Fruit fly (Drosophila melanogaster) whole organism, prepupa: ENCODE measurements around the gene CG7252.

Experiments
- CG16779 ChIP-seq: fragments of 200-800 bp; sonication (Bioruptor generic); optimal IDR thresholded peaks from 3 replicates; lab custom pipeline; 2017; ENCODE audit warnings: missing biosample characterization, mild to moderate bottlenecking, missing genetic modification characterization
- CG3032 ChIP-seq: fragments of 200-800 bp; optimal IDR thresholded peaks from 2 replicates; lab custom pipeline; 2019; ENCODE audit warnings: missing biosample characterization, mild to moderate bottlenecking, missing genetic modification characterization, moderate library complexity
- CG6276 ChIP-seq: fragments of 200-800 bp; sonication (Bioruptor generic); optimal IDR thresholded peaks from 2 replicates; lab custom pipeline; 2017; ENCODE audit warnings: missing biosample characterization, mild to moderate bottlenecking, missing genetic modification characterization
- Gug ChIP-seq: fragments of 200-800 bp; sonication (Bioruptor generic); IDR thresholded peaks from 2 replicates; pipeline ENCODE4 v1.3.6; 2022; ENCODE audit warnings: missing biosample characterization, missing genetic modification characterization
- Hr38 ChIP-seq: sonication (Bioruptor generic); optimal IDR thresholded peaks from 2 replicates; lab custom pipeline; 2016; ENCODE audit warnings: missing biosample characterization, missing genetic modification characterization
- Sox15 ChIP-seq: fragments of 200-800 bp; sonication (Bioruptor generic); optimal IDR thresholded peaks from 3 replicates; lab custom pipeline; 2016; ENCODE audit warnings: missing biosample characterization, missing genetic modification characterization
- esn ChIP-seq: fragments of 200-800 bp; sonication (Bioruptor generic); optimal IDR thresholded peaks from 2 replicates; lab custom pipeline; 2016; ENCODE audit warnings: missing biosample characterization, mild to moderate bottlenecking, missing genetic modification characterization, moderate library complexity
- fd59A ChIP-seq: fragments of 200-800 bp; sonication (Bioruptor generic); optimal IDR thresholded peaks from 2 replicates; lab custom pipeline; 2017; ENCODE audit warnings: missing biosample characterization, mild to moderate bottlenecking, missing genetic modification characterization, missing genetic modification reagents
- lz ChIP-seq: fragments of 200-800 bp; sonication (Bioruptor generic); optimal IDR thresholded peaks from 3 replicates; lab custom pipeline; 2016; ENCODE audit warnings: missing biosample characterization, missing genetic modification characterization
- svp ChIP-seq: fragments of 200-800 bp; sonication (Bioruptor generic); peaks from one replicate; lab custom pipeline; 2016; ENCODE audit warnings: missing biosample characterization, missing genetic modification characterization

- TF ChIP-seq svp (no peak), CG16779 (tag; lab: Kevin White, UChicago) (no peak), lz (GFP tag; lab: Kevin White, UChicago) (no peak), esn (GFP tag; lab: Kevin White, UChicago) (no peak), Gug (GFP tag; lab: Robert Waterston, UW) (no peak), Sox15 (GFP tag; lab: Kevin White, UChicago) (no peak), CG6276 (GFP tag; lab: Kevin White, UChicago) (no peak), CG3032 (no peak), Hr38 (GFP tag; lab: Kevin White, UChicago) (no peak), fd59A (GFP tag; lab: Kevin White, UChicago) (no peak)
These were observed 5.9 kb upstream of the CG7252 start, which contains the start of gene Rpt4R for dm6 chr3L:11941612-11942011.
